Fruit fly (Drosophila melanogaster): ENCODE measurements around the gene sky.

DNA sequence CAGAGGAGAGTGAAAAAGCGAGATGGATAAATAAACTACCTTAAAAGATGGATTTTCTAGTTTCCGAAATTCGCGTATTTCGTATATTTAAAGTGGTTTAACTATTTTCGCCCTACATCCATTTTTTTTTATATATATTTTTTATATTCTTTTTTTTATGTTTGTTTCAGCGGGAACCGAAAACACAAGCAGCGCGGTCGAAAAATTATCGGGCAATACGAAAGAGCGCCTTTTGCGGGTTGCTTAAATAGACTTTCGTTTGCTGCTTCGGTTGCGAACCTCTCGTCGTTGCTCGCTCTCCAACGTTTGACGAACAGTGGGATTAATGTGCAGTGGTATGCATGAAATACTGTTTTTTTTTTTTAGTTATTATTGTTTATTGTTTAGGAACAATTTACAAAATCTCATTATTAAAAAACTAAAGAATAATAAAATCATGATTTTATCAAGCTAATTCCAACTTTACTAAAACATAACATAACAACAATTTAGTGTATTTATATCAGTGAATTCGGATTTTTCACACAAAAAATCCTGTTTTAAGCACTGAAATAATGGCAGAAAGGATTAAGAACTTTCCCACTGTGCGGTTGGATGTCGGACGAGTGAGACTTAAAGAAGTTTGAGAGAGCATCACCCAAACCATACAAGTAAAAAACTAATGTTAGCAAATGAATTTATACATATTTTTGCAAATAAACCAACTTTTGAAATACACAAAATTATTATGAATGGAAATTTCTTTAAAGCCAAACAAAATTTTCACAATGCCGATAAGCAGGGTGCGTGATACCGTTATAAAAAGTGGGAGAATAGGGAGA lies 1.3 kb downstream of the sky start:
- TF ChIP-seq CTCF (optimal IDR thresholded peaks at IDR 0.05) (no peak), CG8478 (optimal IDR thresholded peaks at IDR 0.05) (no peak)

Measured in S2 (cell line).